Fruit fly (Drosophila melanogaster) Kc167 (cell line): Measurements from ENCODE around the gene LysB.

ENCODE experiments used
- Sin3A ChIP-seq: fragments of >200 bp; optimal IDR thresholded peaks from 2 replicates; lab custom pipeline; 2018; ENCODE audit warnings: missing external identifiers
- h ChIP-seq: fragments of >200 bp; optimal IDR thresholded peaks from 3 replicates; lab custom pipeline; 2018; ENCODE audit warnings: missing external identifiers
- insv ChIP-seq: fragments of >200 bp; optimal IDR thresholded peaks from 3 replicates; lab custom pipeline; 2018; ENCODE audit warnings: missing external identifiers

- TF ChIP-seq insv, result no peak
- no peak for TF ChIP-seq Sin3A (lab: Kevin White, UChicago)
- TF ChIP-seq h (lab: Kevin White, UChicago), result no peak
Measured at dm6 chr3L:1235426-1235825, 28.3 kb downstream of the LysB start, which contains the start of gene galene.
